Worm (Caenorhabditis elegans): Measurements from ENCODE around the gene Y59H11AR.3.

DNA sequence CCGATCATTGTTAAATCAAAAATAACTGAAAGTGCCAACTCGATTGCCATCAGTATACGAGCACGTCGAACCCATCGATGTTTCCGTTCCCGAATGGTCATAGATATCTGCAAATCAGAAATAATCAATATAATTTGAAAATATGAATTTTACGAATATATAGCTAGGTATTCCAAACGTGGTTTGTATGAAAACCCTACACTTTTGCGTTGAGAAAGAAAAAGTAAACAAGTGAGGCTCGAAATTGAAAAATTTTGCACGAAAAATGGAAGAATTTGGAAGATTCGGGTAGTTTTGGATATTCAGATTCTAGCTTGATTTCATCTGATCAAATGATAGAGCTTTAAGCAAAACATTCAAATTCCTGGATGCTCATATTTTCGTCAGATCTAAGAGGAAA lies 43.5 kb upstream of the Y59H11AR.3 start, which contains the start of gene F42A9.9:
- TF ChIP-seq pha-4 (GFP tag; IDR thresholded peaks at IDR 0.05) = no peak
- no peak for TF ChIP-seq pha-4 (tag; optimal IDR thresholded peaks at IDR 0.05)
- TF ChIP-seq nhr-28 (tag; optimal IDR thresholded peaks at IDR 0.05) = no peak
- no peak for TF ChIP-seq skn-1 (tag; optimal IDR thresholded peaks at IDR 0.05)
- TF ChIP-seq F10B5.3 (tag; optimal IDR thresholded peaks at IDR 0.05) = no peak
- TF ChIP-seq nhr-42 (GFP tag; IDR thresholded peaks at IDR 0.05) = no peak
- TF ChIP-seq mep-1 (tag; optimal IDR thresholded peaks at IDR 0.05) = no peak
- no peak for TF ChIP-seq nhr-237 (tag; optimal IDR thresholded peaks at IDR 0.05)
- TF ChIP-seq daf-12 (tag; optimal IDR thresholded peaks at IDR 0.05) = no peak
- no peak for TF ChIP-seq nhr-11 (tag; optimal IDR thresholded peaks at IDR 0.05)
